Fruit fly (Drosophila melanogaster) whole organism, embryonic: ENCODE measurements around the gene v.
A peak's percentile ranks its signal among the peaks of the same experiment; 100 is the strongest.

Experiments
- Bdp1 ChIP-seq: fragments of 200-800 bp; sonication (Bioruptor generic); optimal IDR thresholded peaks from 3 replicates; lab custom pipeline; 2016; ENCODE audit warnings: missing biosample characterization, missing genetic modification characterization
- C15 ChIP-seq: fragments of 200-800 bp; sonication (Bioruptor generic); IDR thresholded peaks from 3 replicates; pipeline ENCODE4 v1.3.6; 2022; ENCODE audit warnings: missing biosample characterization, missing genetic modification characterization
- CG11398 ChIP-seq: fragments of 200-800 bp; sonication (Bioruptor generic); optimal IDR thresholded peaks from 2 replicates; lab custom pipeline; 2016; ENCODE audit warnings: missing biosample characterization, missing genetic modification characterization
- CG11456 ChIP-seq: fragments of 200-800 bp; sonication (Bioruptor generic); IDR thresholded peaks from 3 replicates; pipeline ENCODE4 v1.3.6; 2022; ENCODE audit warnings: missing biosample characterization, missing genetic modification characterization
- CG12391 ChIP-seq: fragments of 200-800 bp; sonication (Bioruptor generic); optimal IDR thresholded peaks from 3 replicates; lab custom pipeline; 2018; ENCODE audit warnings: missing biosample characterization, mild to moderate bottlenecking, missing genetic modification characterization, moderate library complexity
- CG12659 ChIP-seq: fragments of 200-800 bp; sonication (Bioruptor generic); optimal IDR thresholded peaks from 3 replicates; lab custom pipeline; 2017; ENCODE audit warnings: mild to moderate bottlenecking, missing biosample characterization, missing genetic modification reagents, missing genetic modification characterization
- CG15514 ChIP-seq: fragments of 200-800 bp; sonication (Bioruptor generic); optimal IDR thresholded peaks from 3 replicates; lab custom pipeline; 2017; ENCODE audit warnings: missing biosample characterization, missing genetic modification characterization, mild to moderate bottlenecking, moderate library complexity, missing genetic modification reagents
- CG1832 ChIP-seq: fragments of 200-800 bp; sonication (Bioruptor generic); optimal IDR thresholded peaks from 2 replicates; lab custom pipeline; 2017; ENCODE audit warnings: missing biosample characterization, mild to moderate bottlenecking, missing genetic modification characterization, inconsistent platforms
- CG18599 ChIP-seq: fragments of 200-800 bp; sonication (Bioruptor generic); optimal IDR thresholded peaks from 3 replicates; lab custom pipeline; 2017; ENCODE audit warnings: missing biosample characterization, missing genetic modification characterization, mild to moderate bottlenecking, moderate library complexity, missing genetic modification reagents
- CG2889 ChIP-seq: fragments of 200-800 bp; sonication (Bioruptor generic); IDR thresholded peaks from 3 replicates; pipeline ENCODE4 v1.3.6; 2022; ENCODE audit warnings: missing biosample characterization, missing genetic modification characterization
- CG34422 ChIP-seq: fragments of 200-800 bp; sonication (Bioruptor generic); IDR thresholded peaks from 3 replicates; pipeline ENCODE4 v1.3.6; 2022; ENCODE audit warnings: missing biosample characterization, missing genetic modification characterization
- CG4617 ChIP-seq: fragments of 200-800 bp; sonication (Bioruptor generic); optimal IDR thresholded peaks from 3 replicates; lab custom pipeline; 2016; ENCODE audit warnings: missing biosample characterization, missing genetic modification characterization, borderline replicate concordance
- CG4707 ChIP-seq: fragments of 200-800 bp; sonication (Bioruptor generic); optimal IDR thresholded peaks from 2 replicates; lab custom pipeline; 2018; ENCODE audit warnings: missing biosample characterization, mild to moderate bottlenecking, missing genetic modification characterization, moderate library complexity
- CG5245 ChIP-seq: fragments of 200-800 bp; sonication (Bioruptor generic); optimal IDR thresholded peaks from 3 replicates; lab custom pipeline; 2016; ENCODE audit warnings: missing biosample characterization, missing genetic modification characterization
- CG8765 ChIP-seq: fragments of 200-800 bp; sonication (Bioruptor generic); IDR thresholded peaks from 2 replicates; pipeline ENCODE4 v1.3.6; 2022; ENCODE audit warnings: missing biosample characterization, missing genetic modification characterization
- CG8924 ChIP-seq: fragments of 200-800 bp; optimal IDR thresholded peaks from 3 replicates; lab custom pipeline; 2019; ENCODE audit warnings: missing biosample characterization, mild to moderate bottlenecking, missing genetic modification characterization, moderate library complexity
- CG9817 ChIP-seq: fragments of 200-800 bp; sonication (Bioruptor generic); optimal IDR thresholded peaks from 2 replicates; lab custom pipeline; 2018; ENCODE audit warnings: missing biosample characterization, mild to moderate bottlenecking, missing genetic modification characterization, moderate library complexity
- CkIIα-i1 ChIP-seq: fragments of 200-800 bp; sonication (Bioruptor generic); IDR thresholded peaks from 2 replicates; pipeline ENCODE4 v1.3.6; 2022; ENCODE audit warnings: missing biosample characterization, missing genetic modification characterization
- CrebB ChIP-seq: fragments of 200-800 bp; sonication (Bioruptor generic); optimal IDR thresholded peaks from 3 replicates; lab custom pipeline; 2018; ENCODE audit warnings: missing biosample characterization, mild to moderate bottlenecking, missing genetic modification characterization
- E2f2 ChIP-seq: fragments of 200-800 bp; sonication (Bioruptor generic); IDR thresholded peaks from 2 replicates; pipeline ENCODE4 v1.3.6; 2022; ENCODE audit warnings: missing biosample characterization, missing genetic modification characterization
- Ets65A ChIP-seq: fragments of 200-800 bp; sonication (Bioruptor generic); peaks from one replicate; lab custom pipeline; 2016; ENCODE audit warnings: missing biosample characterization, missing genetic modification characterization
- HmgZ ChIP-seq: fragments of 200-800 bp; sonication (Bioruptor generic); optimal IDR thresholded peaks from 2 replicates; lab custom pipeline; 2018; ENCODE audit warnings: missing biosample characterization, mild to moderate bottlenecking, missing genetic modification characterization
- Hr78 ChIP-seq, 2 experiments: fragments of 200-800 bp in 1 of 2; fragments of >200 bp in 1 of 2; sonication (Bioruptor generic) in 1 of 2; optimal IDR thresholded peaks; 2 replicates each; lab custom pipeline; 2017 to 2019; ENCODE audit warnings: missing biosample characterization in 2 of 2, missing genetic modification characterization in 2 of 2, mild to moderate bottlenecking in 1 of 2, moderate library complexity in 1 of 2
- MBD-R2 ChIP-seq: fragments of 200-800 bp; sonication (Bioruptor generic); IDR thresholded peaks from 2 replicates; pipeline ENCODE4 v1.3.6; 2022; ENCODE audit warnings: missing biosample characterization, missing genetic modification characterization
- Mad ChIP-seq: fragments of 200-800 bp; sonication (Bioruptor generic); optimal IDR thresholded peaks from 2 replicates; lab custom pipeline; 2016; ENCODE audit warnings: missing biosample characterization, missing genetic modification characterization
- Max ChIP-seq: fragments of 200-800 bp; sonication (Bioruptor generic); optimal IDR thresholded peaks from 2 replicates; lab custom pipeline; 2016; ENCODE audit warnings: missing biosample characterization, mild to moderate bottlenecking, missing genetic modification characterization
- Oaz ChIP-seq: fragments of 200-800 bp; sonication (Bioruptor generic); IDR thresholded peaks from 2 replicates; pipeline ENCODE4 v1.3.6; 2022; ENCODE audit warnings: missing biosample characterization, missing genetic modification characterization
- ap ChIP-seq: fragments of 200-800 bp; sonication (Bioruptor generic); IDR thresholded peaks from 2 replicates; pipeline ENCODE4 v1.3.6; 2022; ENCODE audit warnings: missing biosample characterization, missing genetic modification characterization
- ara ChIP-seq: fragments of 200-800 bp; sonication (Bioruptor generic); IDR thresholded peaks from 2 replicates; pipeline ENCODE4 v1.3.6; 2022; ENCODE audit warnings: missing biosample characterization, missing genetic modification characterization
- bcd ChIP-seq: fragments of 200-800 bp; sonication (Bioruptor generic); optimal IDR thresholded peaks from 2 replicates; lab custom pipeline; 2017; ENCODE audit warnings: missing biosample characterization, mild to moderate bottlenecking, missing genetic modification characterization
- caup ChIP-seq: fragments of 200-800 bp; sonication (Bioruptor generic); optimal IDR thresholded peaks from 3 replicates; lab custom pipeline; 2017; ENCODE audit warnings: missing biosample characterization, mild to moderate bottlenecking, missing genetic modification characterization, moderate library complexity; ENCODE audit not compliant: severe bottlenecking
- dan ChIP-seq: fragments of 200-800 bp; sonication (Bioruptor generic); IDR thresholded peaks from 2 replicates; pipeline ENCODE4 v1.3.6; 2022; ENCODE audit warnings: missing biosample characterization, missing genetic modification characterization
- fd3F ChIP-seq: fragments of 200-800 bp; sonication (Bioruptor generic); optimal IDR thresholded peaks from 2 replicates; lab custom pipeline; 2018; ENCODE audit warnings: missing biosample characterization, mild to moderate bottlenecking, missing genetic modification characterization, moderate library complexity
- gsb ChIP-seq: fragments of 200-800 bp; sonication (Bioruptor generic); IDR thresholded peaks from 2 replicates; pipeline ENCODE4 v1.3.6; 2022; ENCODE audit warnings: missing biosample characterization, missing genetic modification characterization
- her ChIP-seq: fragments of 200-800 bp; sonication (Bioruptor generic); optimal IDR thresholded peaks from 2 replicates; lab custom pipeline; 2016; ENCODE audit warnings: missing biosample characterization, missing genetic modification characterization
- kni ChIP-seq: fragments of 200-800 bp; sonication (Bioruptor generic); optimal IDR thresholded peaks from 3 replicates; lab custom pipeline; 2017; ENCODE audit warnings: mild to moderate bottlenecking, missing biosample characterization, missing genetic modification reagents, missing genetic modification characterization
- pfk ChIP-seq: fragments of 200-800 bp; sonication (Bioruptor generic); optimal IDR thresholded peaks from 2 replicates; lab custom pipeline; 2018; ENCODE audit warnings: missing biosample characterization, mild to moderate bottlenecking, missing genetic modification characterization, moderate library complexity
- pita ChIP-seq: fragments of 200-800 bp; sonication (Bioruptor generic); optimal IDR thresholded peaks from 2 replicates; lab custom pipeline; 2017; ENCODE audit warnings: missing biosample characterization, mild to moderate bottlenecking, missing genetic modification characterization
- prd ChIP-seq, 3 experiments: fragments of >200 bp in 2 of 3; fragments of 200-800 bp in 1 of 3; sonication (Bioruptor generic) in 1 of 3; optimal IDR thresholded peaks in 2 of 3; IDR thresholded peaks in 1 of 3; 2 replicates in 2 of 3; 3 replicates in 1 of 3; pipeline versions ENCODE4 v1.3.6 to Lab custom; 2017 to 2022; ENCODE audit warnings: missing biosample characterization in 1 of 3, missing genetic modification characterization in 1 of 3
- pros ChIP-seq: fragments of 200-800 bp; sonication (Bioruptor generic); optimal IDR thresholded peaks from 3 replicates; lab custom pipeline; 2019; ENCODE audit warnings: missing biosample characterization, mild to moderate bottlenecking, missing genetic modification characterization, moderate library complexity
- sc ChIP-seq, 3 experiments: fragments of >200 bp in 2 of 3; fragments of 200-800 bp in 1 of 3; sonication (Bioruptor generic) in 1 of 3; optimal IDR thresholded peaks; 2 replicates in 2 of 3; 3 replicates in 1 of 3; lab custom pipeline; 2017; ENCODE audit warnings: mild to moderate bottlenecking in 1 of 3, missing biosample characterization in 1 of 3, missing genetic modification characterization in 1 of 3, missing genetic modification reagents in 1 of 3
- schlank ChIP-seq: fragments of 200-800 bp; sonication (Bioruptor generic); optimal IDR thresholded peaks from 2 replicates; lab custom pipeline; 2018; ENCODE audit warnings: missing biosample characterization, mild to moderate bottlenecking, missing genetic modification characterization
- seq ChIP-seq: fragments of 200-800 bp; sonication (Bioruptor generic); IDR thresholded peaks from 2 replicates; pipeline ENCODE4 v1.3.6; 2022; ENCODE audit warnings: missing biosample characterization, missing genetic modification characterization
- so ChIP-seq: fragments of 200-800 bp; sonication (Bioruptor generic); IDR thresholded peaks from 3 replicates; pipeline ENCODE4 v1.3.6; 2022; ENCODE audit warnings: missing biosample characterization, missing genetic modification characterization
- stwl ChIP-seq: fragments of 200-800 bp; sonication (Bioruptor generic); optimal IDR thresholded peaks from 3 replicates; lab custom pipeline; 2018; ENCODE audit warnings: missing biosample characterization, mild to moderate bottlenecking, missing genetic modification characterization, moderate library complexity
- unc-4 ChIP-seq: fragments of 200-800 bp; sonication (Bioruptor generic); IDR thresholded peaks from 2 replicates; pipeline ENCODE4 v1.3.6; 2022; ENCODE audit warnings: missing biosample characterization, missing genetic modification characterization; ENCODE audit not compliant: partially characterized antibody
- vnd ChIP-seq: fragments of 200-800 bp; sonication (Bioruptor generic); IDR thresholded peaks from 3 replicates; pipeline ENCODE4 v1.3.6; 2022; ENCODE audit warnings: missing biosample characterization, missing genetic modification characterization; ENCODE audit not compliant: partially characterized antibody
- z ChIP-seq: fragments of 200-800 bp; sonication (Bioruptor generic); IDR thresholded peaks from 3 replicates; pipeline ENCODE4 v1.3.6; 2022; ENCODE audit warnings: missing biosample characterization, missing genetic modification characterization
- zen ChIP-seq: fragments of 200-800 bp; sonication (Bioruptor generic); optimal IDR thresholded peaks from 3 replicates; lab custom pipeline; 2018; ENCODE audit warnings: missing biosample characterization, mild to moderate bottlenecking, missing genetic modification characterization, moderate library complexity

The v gene

dm6 chrX:10905047-10905446 is 18.7 kb upstream of the v start (continued):
- TF ChIP-seq zen (tag; lab: Kevin White, UChicago) (peak; percentile 60), CG11398 (GFP tag; lab: Kevin White, UChicago) (peak; percentile 49), her (no peak), kni (GFP tag; lab: Kevin White, UChicago) (no peak), CG2889 (GFP tag; lab: Robert Waterston, UW) (no peak), caup (peak; percentile 23), seq (GFP tag; lab: Robert Waterston, UW) (peak; percentile 64), HmgZ (no peak), CG34422 (peak; percentile 34; the same call in 1 of the 3 replicates), vnd (GFP tag; lab: Robert Waterston, UW) (no peak), ap (GFP tag; lab: Robert Waterston, UW) (0 out of 2 replicates have a peak, but pooled peaks have one; percentile 32), Ets65A (peak; percentile 82), CG1832 (GFP tag; lab: Kevin White, UChicago) (no peak), CG4707 (peak; percentile 68), Oaz (GFP tag; lab: Robert Waterston, UW) (peak; percentile 33; the same call in 1 of the 2 replicates), CG5245 (GFP tag; lab: Kevin White, UChicago) (peak; percentile 54), stwl (no peak), unc-4 (GFP tag; lab: Robert Waterston, UW) (no peak), Hr78 (GFP tag; optimal IDR thresholded peaks at IDR 0.05; lab: Kevin White, UChicago) (no peak), CG12391 (tag; lab: Kevin White, UChicago) (peak; percentile 63), MBD-R2 (GFP tag; lab: Robert Waterston, UW) (0 out of 2 replicates have a peak, but pooled peaks have one; percentile 14), pita (GFP tag; lab: Kevin White, UChicago) (no peak), schlank (tag; lab: Kevin White, UChicago) (no peak), ara (GFP tag; lab: Robert Waterston, UW) (peak; percentile 57), CG8765 (GFP tag; lab: Robert Waterston, UW) (no peak), E2f2 (GFP tag; lab: Robert Waterston, UW) (peak; percentile 33; the same call in 1 of the 2 replicates), CG8924 (tag; lab: Kevin White, UChicago) (peak; percentile 73), CkIIα-i1 (GFP tag; lab: Robert Waterston, UW) (no peak), fd3F (GFP tag; lab: Kevin White, UChicago) (peak; percentile 16), C15 (GFP tag; lab: Robert Waterston, UW) (no peak), CrebB (tag; lab: Kevin White, UChicago) (no peak), CG18599 (peak; percentile 45), Mad (peak; percentile 60), prd (optimal IDR thresholded peaks at IDR 0.05; lab: Kevin White, UChicago) (no peak), prd (GFP tag; IDR thresholded peaks at IDR 0.05; lab: Robert Waterston, UW) (peak; percentile 69), CG12659 (GFP tag; lab: Kevin White, UChicago) (peak; percentile 56), pfk (GFP tag; lab: Kevin White, UChicago) (no peak), bcd (GFP tag; lab: Kevin White, UChicago) (peak; percentile 67), so (no peak), CG11456 (GFP tag; lab: Robert Waterston, UW) (no peak), Bdp1 (peak; percentile 21), z (GFP tag; lab: Robert Waterston, UW) (no peak), sc (optimal IDR thresholded peaks at IDR 0.05; lab: Kevin White, UChicago) (no peak), sc (GFP tag; optimal IDR thresholded peaks at IDR 0.05; lab: Kevin White, UChicago) (peak; percentile 67), CG4617 (GFP tag; lab: Kevin White, UChicago) (no peak), gsb (GFP tag; lab: Robert Waterston, UW) (no peak), pros (GFP tag; lab: Kevin White, UChicago) (peak; percentile 5), Max (GFP tag; lab: Kevin White, UChicago) (peak; percentile 33), CG9817 (peak; percentile 28), CG15514 (GFP tag; lab: Kevin White, UChicago) (peak; percentile 18), dan (GFP tag; lab: Robert Waterston, UW) (no peak)
